Fruit fly (Drosophila melanogaster) whole organism, embryonic: ENCODE measurements around the gene tup.

Experiments used
- Asciz ChIP-seq: fragments of 200-800 bp; sonication (Bioruptor generic); optimal IDR thresholded peaks from 2 replicates; lab custom pipeline; 2017; ENCODE audit warnings: missing biosample characterization, mild to moderate bottlenecking, missing genetic modification characterization, missing genetic modification reagents
- B-H1 ChIP-seq: fragments of 200-800 bp; sonication (Bioruptor generic); IDR thresholded peaks from 3 replicates; pipeline ENCODE4 v1.3.6; 2022; ENCODE audit warnings: missing biosample characterization, missing genetic modification characterization
- BtbVII ChIP-seq: fragments of 200-800 bp; sonication (Bioruptor generic); optimal IDR thresholded peaks from 3 replicates; lab custom pipeline; 2017; ENCODE audit warnings: missing biosample characterization, mild to moderate bottlenecking, missing genetic modification characterization
- Bteb2 ChIP-seq: fragments of 200-800 bp; sonication (Bioruptor generic); optimal IDR thresholded peaks from 2 replicates; lab custom pipeline; 2016; ENCODE audit warnings: missing biosample characterization, missing genetic modification characterization
- CG10274 ChIP-seq: fragments of 200-800 bp; sonication (Bioruptor generic); optimal IDR thresholded peaks from 3 replicates; lab custom pipeline; 2017; ENCODE audit warnings: missing biosample characterization, mild to moderate bottlenecking, missing genetic modification characterization
- CG10654 ChIP-seq: fragments of 200-800 bp; sonication (Bioruptor generic); optimal IDR thresholded peaks from 2 replicates; lab custom pipeline; 2016; ENCODE audit warnings: missing biosample characterization, missing genetic modification characterization
- CG10979 ChIP-seq: fragments of 200-800 bp; sonication (Bioruptor generic); optimal IDR thresholded peaks from 2 replicates; lab custom pipeline; 2018; ENCODE audit warnings: missing biosample characterization, mild to moderate bottlenecking, missing genetic modification characterization, moderate library complexity
- CG11560 ChIP-seq: fragments of 200-800 bp; sonication (Bioruptor generic); IDR thresholded peaks from 3 replicates; pipeline ENCODE4 v1.3.6; 2022; ENCODE audit warnings: missing biosample characterization, missing genetic modification characterization
- CG12104 ChIP-seq: fragments of 200-800 bp; sonication (Bioruptor generic); optimal IDR thresholded peaks from 3 replicates; lab custom pipeline; 2016; ENCODE audit warnings: missing biosample characterization, missing genetic modification characterization
- CG12744 ChIP-seq: fragments of 200-800 bp; sonication (Bioruptor generic); optimal IDR thresholded peaks from 2 replicates; lab custom pipeline; 2016; ENCODE audit warnings: missing biosample characterization, missing genetic modification characterization
- CG12769 ChIP-seq: fragments of 200-800 bp; sonication (Bioruptor generic); optimal IDR thresholded peaks from 2 replicates; lab custom pipeline; 2019; ENCODE audit warnings: missing biosample characterization, mild to moderate bottlenecking, missing genetic modification characterization, moderate library complexity
- CG14667 ChIP-seq: fragments of 200-800 bp; sonication (Bioruptor generic); IDR thresholded peaks from 2 replicates; pipeline ENCODE4 v1.3.6; 2022; ENCODE audit warnings: missing biosample characterization, missing genetic modification characterization
- CG15479 ChIP-seq: fragments of 200-800 bp; sonication (Bioruptor generic); optimal IDR thresholded peaks from 3 replicates; lab custom pipeline; 2019; ENCODE audit warnings: missing biosample characterization, mild to moderate bottlenecking, missing genetic modification characterization, moderate library complexity
- CG1647 ChIP-seq: fragments of 200-800 bp; sonication (Bioruptor generic); optimal IDR thresholded peaks from 3 replicates; lab custom pipeline; 2016; ENCODE audit warnings: missing biosample characterization, missing genetic modification characterization
- CG17359 ChIP-seq: fragments of 200-800 bp; sonication (Bioruptor generic); optimal IDR thresholded peaks from 3 replicates; lab custom pipeline; 2018; ENCODE audit warnings: missing biosample characterization, mild to moderate bottlenecking, missing genetic modification characterization, moderate library complexity
- CG17829 ChIP-seq: fragments of 200-800 bp; optimal IDR thresholded peaks from 2 replicates; lab custom pipeline; 2019; ENCODE audit warnings: missing biosample characterization, mild to moderate bottlenecking, missing genetic modification characterization, moderate library complexity
- CG18011 ChIP-seq: fragments of 200-800 bp; sonication (Bioruptor generic); optimal IDR thresholded peaks from 2 replicates; lab custom pipeline; 2017; ENCODE audit warnings: missing biosample characterization, missing genetic modification characterization, mild to moderate bottlenecking, moderate library complexity, missing genotype
- CG18619 ChIP-seq: fragments of 200-800 bp; sonication (Bioruptor generic); optimal IDR thresholded peaks from 3 replicates; lab custom pipeline; 2017; ENCODE audit warnings: missing biosample characterization, mild to moderate bottlenecking, missing genetic modification characterization
- CG2129 ChIP-seq: fragments of 200-800 bp; sonication (Bioruptor generic); IDR thresholded peaks from 2 replicates; pipeline ENCODE4 v1.3.6; 2022; ENCODE audit warnings: missing biosample characterization, missing genetic modification characterization; ENCODE audit not compliant: partially characterized antibody
- CG2712 ChIP-seq: fragments of 200-800 bp; optimal IDR thresholded peaks from 3 replicates; lab custom pipeline; 2019; ENCODE audit warnings: missing biosample characterization, mild to moderate bottlenecking, missing genetic modification characterization, moderate library complexity
- CG30020 ChIP-seq: fragments of 200-800 bp; optimal IDR thresholded peaks from 2 replicates; lab custom pipeline; 2019; ENCODE audit warnings: missing biosample characterization, mild to moderate bottlenecking, missing genetic modification characterization, moderate library complexity
- CG30403 ChIP-seq: fragments of 200-800 bp; sonication (Bioruptor generic); optimal IDR thresholded peaks from 3 replicates; lab custom pipeline; 2016; ENCODE audit warnings: missing biosample characterization, missing genetic modification characterization
- CG3726 ChIP-seq: fragments of 200-800 bp; sonication (Bioruptor generic); IDR thresholded peaks from 3 replicates; pipeline ENCODE4, ENCODE4 v1.3.6; 2022; ENCODE audit warnings: missing biosample characterization, missing genetic modification characterization
- CG3847 ChIP-seq: fragments of 200-800 bp; sonication (Bioruptor generic); IDR thresholded peaks from 2 replicates; pipeline ENCODE4 v1.3.6; 2022; ENCODE audit warnings: missing biosample characterization, missing genetic modification characterization
- CG4424 ChIP-seq: fragments of 200-800 bp; sonication (Bioruptor generic); optimal IDR thresholded peaks from 3 replicates; lab custom pipeline; 2016; ENCODE audit warnings: missing biosample characterization, missing genetic modification characterization
- CG7357 ChIP-seq: fragments of 200-800 bp; sonication (Bioruptor generic); IDR thresholded peaks from 3 replicates; pipeline ENCODE4 v1.3.6; 2022; ENCODE audit warnings: missing biosample characterization, missing genetic modification characterization
- CG8089 ChIP-seq: fragments of 200-800 bp; sonication (Bioruptor generic); optimal IDR thresholded peaks from 3 replicates; lab custom pipeline; 2016; ENCODE audit warnings: missing biosample characterization, missing genetic modification characterization
- CG9876 ChIP-seq: fragments of 200-800 bp; sonication (Bioruptor generic); optimal IDR thresholded peaks from 2 replicates; lab custom pipeline; 2016; ENCODE audit warnings: missing biosample characterization, missing genetic modification characterization
- Ets65A ChIP-seq: fragments of 200-800 bp; sonication (Bioruptor generic); peaks from one replicate; lab custom pipeline; 2016; ENCODE audit warnings: missing biosample characterization, missing genetic modification characterization
- Gsc ChIP-seq: fragments of 200-800 bp; sonication (Bioruptor generic); IDR thresholded peaks from 2 replicates; pipeline ENCODE4 v1.3.6; 2022; ENCODE audit warnings: missing biosample characterization, missing genetic modification characterization
- HmgD ChIP-seq: fragments of 200-800 bp; sonication (Bioruptor generic); optimal IDR thresholded peaks from 3 replicates; lab custom pipeline; 2016; ENCODE audit warnings: missing biosample characterization, missing genetic modification characterization
- Lpt ChIP-seq: fragments of >200 bp; optimal IDR thresholded peaks from 2 replicates; lab custom pipeline; 2018; ENCODE audit warnings: missing biosample characterization, missing genetic modification characterization
- Max ChIP-seq: fragments of 200-800 bp; sonication (Bioruptor generic); optimal IDR thresholded peaks from 2 replicates; lab custom pipeline; 2016; ENCODE audit warnings: missing biosample characterization, mild to moderate bottlenecking, missing genetic modification characterization
- Meics ChIP-seq: fragments of 200-800 bp; sonication (Bioruptor generic); optimal IDR thresholded peaks from 2 replicates; lab custom pipeline; 2017; ENCODE audit warnings: missing biosample characterization, mild to moderate bottlenecking, missing genetic modification characterization
- Sry-δ ChIP-seq: fragments of 200-800 bp; sonication (Bioruptor generic); optimal IDR thresholded peaks from 2 replicates; lab custom pipeline; 2016; ENCODE audit warnings: missing biosample characterization, missing genetic modification characterization
- aop ChIP-seq: fragments of 200-800 bp; sonication (Bioruptor generic); IDR thresholded peaks from 2 replicates; pipeline ENCODE4 v1.3.6; 2022; ENCODE audit warnings: missing biosample characterization, missing genetic modification characterization
- chif ChIP-seq, 2 experiments: fragments of 200-800 bp; sonication (Bioruptor generic); optimal IDR thresholded peaks; 3 replicates each; lab custom pipeline; 2016; ENCODE audit warnings: missing biosample characterization in 2 of 2, missing genetic modification characterization in 2 of 2
- dimm ChIP-seq: fragments of 200-800 bp; sonication (Bioruptor generic); IDR thresholded peaks from 2 replicates; pipeline ENCODE4 v1.3.6; 2022; ENCODE audit warnings: missing biosample characterization, missing genetic modification characterization
- dmrt11E ChIP-seq: fragments of 200-800 bp; sonication (Bioruptor generic); optimal IDR thresholded peaks from 3 replicates; lab custom pipeline; 2018; ENCODE audit warnings: missing biosample characterization, mild to moderate bottlenecking, missing genetic modification characterization, moderate library complexity
- dmrt99B ChIP-seq: fragments of 200-800 bp; sonication (Bioruptor generic); optimal IDR thresholded peaks from 2 replicates; lab custom pipeline; 2018; ENCODE audit warnings: missing biosample characterization, mild to moderate bottlenecking, missing genetic modification characterization, moderate library complexity
- dysf ChIP-seq: fragments of 200-800 bp; sonication (Bioruptor generic); IDR thresholded peaks from 3 replicates; pipeline ENCODE4 v1.3.6; 2022; ENCODE audit warnings: missing biosample characterization, missing genetic modification characterization
- ems ChIP-seq: fragments of 200-800 bp; sonication (Bioruptor generic); optimal IDR thresholded peaks from 3 replicates; lab custom pipeline; 2016; ENCODE audit warnings: missing biosample characterization, missing genetic modification characterization
- hbn ChIP-seq: fragments of 200-800 bp; sonication (Bioruptor generic); IDR thresholded peaks from 2 replicates; pipeline ENCODE4 v1.3.6; 2022; ENCODE audit warnings: missing biosample characterization, missing genetic modification characterization; ENCODE audit not compliant: partially characterized antibody
- hkb ChIP-seq, 2 experiments: fragments of 200-800 bp in 1 of 2; fragments of >200 bp in 1 of 2; sonication (Bioruptor generic) in 1 of 2; IDR thresholded peaks in 1 of 2; optimal IDR thresholded peaks in 1 of 2; 2 replicates each; pipeline versions ENCODE4 v1.3.6 to Lab custom; 2017 to 2022; ENCODE audit warnings: missing biosample characterization in 1 of 2, missing genetic modification characterization in 1 of 2
- lab ChIP-seq: fragments of 200-800 bp; sonication (Bioruptor generic); optimal IDR thresholded peaks from 3 replicates; lab custom pipeline; 2017; ENCODE audit warnings: missing biosample characterization, missing genetic modification characterization, mild to moderate bottlenecking, moderate library complexity, missing genetic modification reagents
- otp ChIP-seq: fragments of 200-800 bp; sonication (Bioruptor generic); IDR thresholded peaks from 3 replicates; pipeline ENCODE4, ENCODE4 v1.3.6; 2022; ENCODE audit warnings: missing biosample characterization, missing genetic modification characterization
- peb ChIP-seq: fragments of 200-800 bp; sonication (Bioruptor generic); IDR thresholded peaks from 2 replicates; pipeline ENCODE4 v1.3.6; 2022; ENCODE audit warnings: missing biosample characterization, missing genetic modification characterization
- sisA ChIP-seq: fragments of 200-800 bp; sonication (Bioruptor generic); IDR thresholded peaks from 2 replicates; pipeline ENCODE4 v1.3.6; 2022; ENCODE audit warnings: missing biosample characterization, missing genetic modification characterization
- z ChIP-seq: fragments of 200-800 bp; sonication (Bioruptor generic); IDR thresholded peaks from 3 replicates; pipeline ENCODE4 v1.3.6; 2022; ENCODE audit warnings: missing biosample characterization, missing genetic modification characterization
- zf30C ChIP-seq: fragments of 200-800 bp; sonication (Bioruptor generic); optimal IDR thresholded peaks from 3 replicates; lab custom pipeline; 2018; ENCODE audit warnings: missing biosample characterization, mild to moderate bottlenecking, missing genetic modification characterization

tup gene

dm6 chr2L:18858661-18859532 is 22.2 kb downstream of the tup start, which contains the start of the genes CG10602 and mRpL13 (continued):
- TF ChIP-seq B-H1 (no peak), BtbVII (GFP tag; lab: Kevin White, UChicago) (no peak), ems (GFP tag; lab: Kevin White, UChicago) (no peak), CG12744 (GFP tag; lab: Kevin White, UChicago) (peak; percentile 13), CG17359 (tag; lab: Kevin White, UChicago) (no peak), CG11560 (peak; percentile 49; the same call in 2 of the 3 replicates), CG30020 (tag; lab: Kevin White, UChicago) (no peak), peb (GFP tag; lab: Robert Waterston, UW) (no peak), CG1647 (GFP tag; lab: Kevin White, UChicago) (no peak), CG3847 (peak; percentile 46), CG8089 (GFP tag; lab: Kevin White, UChicago) (no peak), dmrt99B (tag; lab: Kevin White, UChicago) (no peak), CG18619 (no peak), Lpt (GFP tag; lab: Kevin White, UChicago) (no peak), CG30403 (GFP tag; lab: Kevin White, UChicago) (no peak), dimm (GFP tag; lab: Robert Waterston, UW) (no peak), sisA (GFP tag; lab: Robert Waterston, UW) (no peak), CG10274 (GFP tag; lab: Kevin White, UChicago) (no peak), CG9876 (GFP tag; lab: Kevin White, UChicago) (peak; percentile 37), Sry-δ (GFP tag; lab: Kevin White, UChicago) (peak; percentile 54), Bteb2 (GFP tag; lab: Kevin White, UChicago) (no peak), chif (GFP tag; optimal IDR thresholded peaks at IDR 0.05; lab: Kevin White, UChicago) (peak in 1 of 2 experiments; percentile 51), CG14667 (GFP tag; lab: Robert Waterston, UW) (no peak), CG12769 (tag; lab: Kevin White, UChicago) (peak; percentile 37), Ets65A (peak; percentile 68), lab (GFP tag; lab: Kevin White, UChicago) (no peak), CG2712 (tag; lab: Kevin White, UChicago) (peak; percentile 63), CG18011 (GFP tag; lab: Kevin White, UChicago) (no peak), Gsc (GFP tag; lab: Robert Waterston, UW) (no peak), CG17829 (tag; lab: Kevin White, UChicago) (peak; percentile 72), hkb (optimal IDR thresholded peaks at IDR 0.05; lab: Kevin White, UChicago) (no peak), hkb (GFP tag; IDR thresholded peaks at IDR 0.05; lab: Robert Waterston, UW) (no peak), Asciz (GFP tag; lab: Kevin White, UChicago) (no peak), aop (no peak), CG7357 (no peak), CG12104 (no peak), CG2129 (GFP tag; lab: Robert Waterston, UW) (no peak), dysf (GFP tag; lab: Robert Waterston, UW) (no peak), CG3726 (GFP tag; lab: Robert Waterston, UW) (no peak), dmrt11E (tag; lab: Kevin White, UChicago) (peak; percentile 5), HmgD (peak; percentile 91), CG4424 (GFP tag; lab: Kevin White, UChicago) (peak; percentile 27), hbn (no peak), zf30C (GFP tag; lab: Kevin White, UChicago) (no peak), CG10654 (no peak), Max (GFP tag; lab: Kevin White, UChicago) (no peak), z (peak; percentile 15; the same call in 1 of the 3 replicates), CG15479 (GFP tag; lab: Kevin White, UChicago) (no peak), CG10979 (tag; lab: Kevin White, UChicago) (no peak), otp (GFP tag; lab: Robert Waterston, UW) (no peak), Meics (GFP tag; lab: Kevin White, UChicago) (no peak)
